Worm (Caenorhabditis elegans) whole organism, L3 larva: ENCODE data around the gene Y45F3A.4.

ENCODE experiments used
- R02D3.7 ChIP-seq: fragments of 150-350 bp; optimal IDR thresholded peaks from 2 replicates; lab custom pipeline; 2014; ENCODE audit warnings: missing biosample characterization, missing genetic modification characterization
- ceh-28 ChIP-seq: fragments of 150-350 bp; optimal IDR thresholded peaks from 2 replicates; lab custom pipeline; 2014; ENCODE audit warnings: missing biosample characterization, missing genetic modification reagents, missing genetic modification characterization
- egl-27 ChIP-seq: sonication (generic microtip); optimal IDR thresholded peaks from 4 replicates; lab custom pipeline; 2017; ENCODE audit warnings: missing biosample characterization, missing genetic modification reagents, missing genetic modification characterization
- elt-1 ChIP-seq: fragments of 150-350 bp; optimal IDR thresholded peaks from 2 replicates; lab custom pipeline; 2014; ENCODE audit warnings: missing biosample characterization, missing genetic modification characterization
- fkh-2 ChIP-seq: fragments of 150-350 bp; optimal IDR thresholded peaks from 2 replicates; lab custom pipeline; 2014; ENCODE audit warnings: missing biosample characterization, missing genetic modification reagents, missing genetic modification characterization
- lin-39 ChIP-seq: fragments of 150-350 bp; optimal IDR thresholded peaks from 2 replicates; lab custom pipeline; 2018; ENCODE audit warnings: missing biosample characterization, missing genetic modification reagents, missing genetic modification characterization
- mml-1 ChIP-seq: fragments of 150-350 bp; sonication (generic microtip); optimal IDR thresholded peaks from 3 replicates; lab custom pipeline; 2014; ENCODE audit warnings: missing biosample characterization, missing genetic modification characterization
- nhr-11 ChIP-seq: fragments of 150-350 bp; optimal IDR thresholded peaks from 2 replicates; lab custom pipeline; 2014; ENCODE audit warnings: missing biosample characterization, missing genetic modification characterization
- nhr-43 ChIP-seq: sonication (generic microtip); optimal IDR thresholded peaks from 2 replicates; lab custom pipeline; 2016; ENCODE audit warnings: mild to moderate bottlenecking, missing genetic modification characterization, missing compliant biosample characterization; ENCODE audit not compliant: poor library complexity, severe bottlenecking
- nhr-67 ChIP-seq: fragments of 150-350 bp; optimal IDR thresholded peaks from 2 replicates; lab custom pipeline; 2014; ENCODE audit warnings: missing biosample characterization, missing genetic modification characterization
- pha-4 ChIP-seq: fragments of 150-350 bp; optimal IDR thresholded peaks from 2 replicates; lab custom pipeline; 2014; ENCODE audit warnings: missing biosample characterization, missing genetic modification reagents, missing genetic modification characterization
- tbx-2 ChIP-seq: sonication (generic microtip); optimal IDR thresholded peaks from 2 replicates; lab custom pipeline; 2016; ENCODE audit warnings: mild to moderate bottlenecking, missing genetic modification characterization, missing compliant biosample characterization
- unc-62 ChIP-seq: fragments of 150-350 bp; sonication (generic microtip); optimal IDR thresholded peaks from 4 replicates; lab custom pipeline; 2014; ENCODE audit warnings: missing biosample characterization, missing genetic modification reagents, missing genetic modification characterization
- ztf-11 ChIP-seq: fragments of 150-350 bp; optimal IDR thresholded peaks from 2 replicates; lab custom pipeline; 2014; ENCODE audit warnings: missing biosample characterization, missing genetic modification characterization

- TF ChIP-seq elt-1 (tag; lab: Kevin White, UChicago), result no peak
- no peak for TF ChIP-seq nhr-43 (tag; lab: Kevin White, UChicago)
- no peak for TF ChIP-seq pha-4 (tag; lab: Kevin White, UChicago)
- TF ChIP-seq ztf-11 (tag; lab: Kevin White, UChicago), result no peak
- TF ChIP-seq mml-1, result no peak
- no peak for TF ChIP-seq nhr-11 (tag; lab: Kevin White, UChicago)
- TF ChIP-seq R02D3.7, result no peak
- TF ChIP-seq fkh-2 (tag; lab: Kevin White, UChicago), result no peak
- TF ChIP-seq nhr-67 (tag; lab: Kevin White, UChicago), result no peak
- TF ChIP-seq unc-62 (GFP tag; lab: Kevin White, UChicago), result no peak
- TF ChIP-seq ceh-28 (tag; lab: Kevin White, UChicago), result no peak
- TF ChIP-seq tbx-2 (tag; lab: Kevin White, UChicago), result no peak
- TF ChIP-seq egl-27, result no peak
- TF ChIP-seq lin-39 (tag; lab: Kevin White, UChicago), result no peak
Measured at ce11 chrIII:10577782-10578181, 2.6 kb upstream of the Y45F3A.4 start.
